Fruit fly (Drosophila melanogaster): ENCODE results near the gene CG7632.

Gene CG7632

dm6 chr3L:21317416-21318259 lies 13.1 kb downstream of the CG7632 start, which contains the start of gene Pc:
Gene Pc, minus strand, starts transcription at chr3L:21318020.
- no peak for TF ChIP-seq Taf1 (GFP tag; IDR thresholded peaks at IDR 0.05)
- no peak for TF ChIP-seq gce (GFP tag; IDR thresholded peaks at IDR 0.05)
- TF ChIP-seq CG5245 (GFP tag; optimal IDR thresholded peaks at IDR 0.05): no peak
- peak; percentile 83 for TF ChIP-seq kay (GFP tag; optimal IDR thresholded peaks at IDR 0.05)
- TF ChIP-seq MBD-R2 (GFP tag; IDR thresholded peaks at IDR 0.05): peak; percentile 80
- TF ChIP-seq CG42726 (GFP tag; IDR thresholded peaks at IDR 0.05; ENCODE audit: partially characterized antibody): peak; percentile 95
- peak; percentile 53; the same call in 1 of the 2 replicates for TF ChIP-seq sna (GFP tag; IDR thresholded peaks at IDR 0.05; ENCODE audit: partially characterized antibody)
- TF ChIP-seq CG4404 (GFP tag; IDR thresholded peaks at IDR 0.05): no peak
- peak; percentile 66 for TF ChIP-seq CHES-1-like (GFP tag; optimal IDR thresholded peaks at IDR 0.05)
- TF ChIP-seq usp (GFP tag; optimal IDR thresholded peaks at IDR 0.05): no peak
- TF ChIP-seq CG3995 (GFP tag; optimal IDR thresholded peaks at IDR 0.05): peak; percentile 24
- TF ChIP-seq tna (GFP tag; IDR thresholded peaks at IDR 0.05; ENCODE audit: partially characterized antibody): peak; percentile 69
- no peak for TF ChIP-seq toy (GFP tag; IDR thresholded peaks at IDR 0.05)
- peak; percentile 43 for TF ChIP-seq Rfx (GFP tag; IDR thresholded peaks at IDR 0.05)
- TF ChIP-seq CoRest (tag; optimal IDR thresholded peaks at IDR 0.05): peak; percentile 53
- TF ChIP-seq CkIIα-i1 (GFP tag; IDR thresholded peaks at IDR 0.05): 0 out of 2 replicates have a peak, but pooled peaks have one; percentile 13
- TF ChIP-seq slbo (GFP tag; IDR thresholded peaks at IDR 0.05): peak; percentile 40
- peak; percentile 86 for TF ChIP-seq unc-4 (GFP tag; IDR thresholded peaks at IDR 0.05; ENCODE audit: partially characterized antibody)
- TF ChIP-seq Dp (GFP tag; optimal IDR thresholded peaks at IDR 0.05): peak; percentile 66
- no peak for TF ChIP-seq NC2α (GFP tag; optimal IDR thresholded peaks at IDR 0.05)
- TF ChIP-seq CG17802 (tag; optimal IDR thresholded peaks at IDR 0.05): peak; percentile 8
- peak; percentile 65 for TF ChIP-seq CG8478 (optimal IDR thresholded peaks at IDR 0.05)
- peak; percentile 82 for TF ChIP-seq CG12659 (GFP tag; optimal IDR thresholded peaks at IDR 0.05)
- TF ChIP-seq Sry-δ (GFP tag; optimal IDR thresholded peaks at IDR 0.05): peak; percentile 86
- peak; percentile 35 for TF ChIP-seq CG12769 (tag; optimal IDR thresholded peaks at IDR 0.05)
- no peak for TF ChIP-seq CG11247 (GFP tag; IDR thresholded peaks at IDR 0.05)
- TF ChIP-seq CG33557 (GFP tag; optimal IDR thresholded peaks at IDR 0.05): no peak
- TF ChIP-seq CG13624 (GFP tag; optimal IDR thresholded peaks at IDR 0.05): peak; percentile 63
- peak; percentile 23 for TF ChIP-seq CG9817 (tag; optimal IDR thresholded peaks at IDR 0.05)
- peak; percentile 88 for TF ChIP-seq bbx (GFP tag; IDR thresholded peaks at IDR 0.05; ENCODE audit: partially characterized antibody)
- TF ChIP-seq CG4617 (GFP tag; optimal IDR thresholded peaks at IDR 0.05; ENCODE audit: borderline replicate concordance): peak; percentile 89
- TF ChIP-seq da (GFP tag; optimal IDR thresholded peaks at IDR 0.05): peak; percentile 0
- TF ChIP-seq Opbp (GFP tag; IDR thresholded peaks at IDR 0.05; ENCODE audit: partially characterized antibody): peak; percentile 86
- peak; percentile 15 for TF ChIP-seq abd-A (tag; optimal IDR thresholded peaks at IDR 0.05)
- TF ChIP-seq tll (GFP tag; optimal IDR thresholded peaks at IDR 0.05): peak in 1 of 2 experiments; percentile 46
- peak; percentile 10 for TF ChIP-seq Camta (GFP tag; optimal IDR thresholded peaks at IDR 0.05)
- TF ChIP-seq stwl (tag; optimal IDR thresholded peaks at IDR 0.05): peak; percentile 89
- TF ChIP-seq Max (GFP tag; optimal IDR thresholded peaks at IDR 0.05): peak; percentile 30
- TF ChIP-seq cad (GFP tag; optimal IDR thresholded peaks at IDR 0.05): peak; percentile 40
- peak; percentile 49 for TF ChIP-seq CG12155 (GFP tag; optimal IDR thresholded peaks at IDR 0.05)
- TF ChIP-seq onecut (GFP tag; IDR thresholded peaks at IDR 0.05): peak; percentile 18; the same call in 1 of the 2 replicates
- TF ChIP-seq cg (GFP tag; optimal IDR thresholded peaks at IDR 0.05): peak; percentile 93
- peak; percentile 38 for TF ChIP-seq NC2β (GFP tag; optimal IDR thresholded peaks at IDR 0.05)
- TF ChIP-seq CG11085 (GFP tag; IDR thresholded peaks at IDR 0.05): 0 out of 2 replicates have a peak, but pooled peaks have one; percentile 18
- TF ChIP-seq hth (optimal IDR thresholded peaks at IDR 0.05): no peak
- peak; percentile 1 for TF ChIP-seq fu2 (GFP tag; optimal IDR thresholded peaks at IDR 0.05)
- TF ChIP-seq CG5953 (GFP tag; IDR thresholded peaks at IDR 0.05): no peak
- peak; percentile 84 for TF ChIP-seq vnd (GFP tag; IDR thresholded peaks at IDR 0.05; ENCODE audit: partially characterized antibody)
